Worm (Caenorhabditis elegans): ENCODE data around the gene tre-5.

DNA sequence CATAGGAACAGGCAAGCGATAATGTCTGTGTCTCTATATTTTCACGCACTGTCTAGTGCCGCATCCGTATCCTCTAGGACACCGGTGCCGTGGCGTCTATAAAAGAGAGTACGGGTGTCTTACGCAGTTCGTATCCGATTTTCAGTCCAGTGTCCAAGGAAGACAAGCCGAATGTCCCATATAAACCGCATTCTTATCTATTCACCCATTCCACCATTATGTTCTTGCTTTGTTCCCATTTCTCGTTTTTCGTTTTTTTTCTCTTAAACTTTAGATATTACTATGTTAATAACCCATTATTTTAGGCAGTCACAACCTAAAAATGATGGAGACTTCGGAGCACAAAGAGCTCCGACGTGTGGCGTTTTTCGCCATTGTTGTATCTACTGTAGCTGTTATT is 32.1 kb downstream of the tre-5 start, which contains the start of gene sqt-2:
- no peak for TF ChIP-seq cog-1 (tag; optimal IDR thresholded peaks at IDR 0.05)
- no peak for TF ChIP-seq flt-1 (GFP tag; IDR thresholded peaks at IDR 0.05)
- TF ChIP-seq tab-1 (GFP tag; IDR thresholded peaks at IDR 0.05): no peak
- TF ChIP-seq ztf-29 (GFP tag; IDR thresholded peaks at IDR 0.05): no peak
- no peak for TF ChIP-seq ref-1 (GFP tag; conservative IDR thresholded peaks at IDR 0.05)
- no peak for TF ChIP-seq ztf-23 (GFP tag; IDR thresholded peaks at IDR 0.05)
- TF ChIP-seq T22C8.4 (GFP tag; IDR thresholded peaks at IDR 0.05): no peak
- no peak for TF ChIP-seq klf-2 (GFP tag; conservative IDR thresholded peaks at IDR 0.05)
- no peak for TF ChIP-seq med-1 (GFP tag; optimal IDR thresholded peaks at IDR 0.05; ENCODE audit: insufficient read depth)
